Fruit fly (Drosophila melanogaster): ENCODE results near the gene CG3842.
A peak's percentile ranks its signal among the peaks of the same experiment; 100 is the strongest.

Gene CG3842

DNA sequence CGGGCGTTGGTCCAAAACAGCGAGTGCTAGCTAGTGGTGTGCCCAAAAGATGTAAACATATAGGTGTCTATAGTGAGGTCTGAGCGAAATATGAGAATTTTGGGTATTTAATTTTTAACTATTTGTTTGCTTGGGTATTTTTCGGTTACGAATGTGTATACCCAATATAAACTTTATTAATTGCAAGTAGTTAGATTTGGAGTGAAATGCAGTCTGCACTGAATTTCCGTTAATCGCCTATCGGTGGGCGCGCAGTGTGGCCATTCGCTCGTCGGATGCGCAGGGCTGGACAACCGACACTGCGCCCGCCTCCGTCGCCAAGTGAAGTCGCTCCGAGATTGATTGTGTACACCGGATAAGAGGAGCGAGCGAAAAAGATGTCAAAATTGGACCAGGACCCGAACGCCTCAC is 42.4 kb upstream of the CG3842 start, which contains the start of the genes CG15891 and CG3815 (continued):
- TF ChIP-seq ac (GFP tag; optimal IDR thresholded peaks at IDR 0.05) (no peak), Nf-YC (tag; optimal IDR thresholded peaks at IDR 0.05) (peak; percentile 67), CG33213 (GFP tag; optimal IDR thresholded peaks at IDR 0.05) (peak; percentile 16), Optix (GFP tag; IDR thresholded peaks at IDR 0.05) (no peak), ato (GFP tag; IDR thresholded peaks at IDR 0.05; ENCODE audit: partially characterized antibody) (no peak), CrebB (tag; optimal IDR thresholded peaks at IDR 0.05) (no peak), ewg (GFP tag; optimal IDR thresholded peaks at IDR 0.05) (peak; percentile 93), usp (GFP tag; optimal IDR thresholded peaks at IDR 0.05) (no peak), H15 (GFP tag; IDR thresholded peaks at IDR 0.05) (no peak), pfk (GFP tag; optimal IDR thresholded peaks at IDR 0.05) (no peak), CkIIα-i1 (GFP tag; IDR thresholded peaks at IDR 0.05) (no peak), nau (GFP tag; optimal IDR thresholded peaks at IDR 0.05) (no peak), CoRest (tag; optimal IDR thresholded peaks at IDR 0.05) (peak; percentile 77), CG3065 (GFP tag; optimal IDR thresholded peaks at IDR 0.05) (no peak), CG2875 (GFP tag; optimal IDR thresholded peaks at IDR 0.05) (no peak), Camta (GFP tag; optimal IDR thresholded peaks at IDR 0.05) (peak; percentile 33), rib (GFP tag; IDR thresholded peaks at IDR 0.05) (0 out of 2 replicates have a peak, but pooled peaks have one; percentile 19), hb (GFP tag; IDR thresholded peaks at IDR 0.05; ENCODE audit: partially characterized antibody) (no peak), Hsf (GFP tag; optimal IDR thresholded peaks at IDR 0.05) (peak; percentile 47), Fer3 (tag; optimal IDR thresholded peaks at IDR 0.05) (peak; percentile 48), Spps (tag; optimal IDR thresholded peaks at IDR 0.05) (no peak), CG11398 (GFP tag; optimal IDR thresholded peaks at IDR 0.05) (no peak), Chrac-16 (GFP tag; optimal IDR thresholded peaks at IDR 0.05) (peak; percentile 31), YL-1 (GFP tag; optimal IDR thresholded peaks at IDR 0.05) (peak; percentile 60), ssp (GFP tag; IDR thresholded peaks at IDR 0.05) (peak; percentile 71), CG7745 (tag; optimal IDR thresholded peaks at IDR 0.05) (no peak), HHEX (GFP tag; optimal IDR thresholded peaks at IDR 0.05) (no peak), vvl (GFP tag; IDR thresholded peaks at IDR 0.05) (peak; percentile 32; the same call in 1 of the 2 replicates), CG31388 (GFP tag; optimal IDR thresholded peaks at IDR 0.05) (no peak), CG6683 (GFP tag; optimal IDR thresholded peaks at IDR 0.05) (no peak), caup (GFP tag; optimal IDR thresholded peaks at IDR 0.05; ENCODE audit: severe bottlenecking) (no peak), CG16863 (GFP tag; optimal IDR thresholded peaks at IDR 0.05) (no peak), dpn (GFP tag; optimal IDR thresholded peaks at IDR 0.05) (peak; percentile 48 to 53), Hr39 (optimal IDR thresholded peaks at IDR 0.05) (no peak), bowl (GFP tag; IDR thresholded peaks at IDR 0.05) (no peak), CG14710 (tag; optimal IDR thresholded peaks at IDR 0.05) (peak; percentile 66), gfzf (GFP tag; optimal IDR thresholded peaks at IDR 0.05) (peak; percentile 64), croc (GFP tag; conservative IDR thresholded peaks at IDR 0.05) (peak; percentile 33; the same call in 1 of the 3 replicates), trh (GFP tag; optimal IDR thresholded peaks at IDR 0.05) (no peak), chn (GFP tag; optimal IDR thresholded peaks at IDR 0.05) (peak; percentile 12), shn (GFP tag; optimal IDR thresholded peaks at IDR 0.05) (peak; percentile 53), CG11247 (GFP tag; IDR thresholded peaks at IDR 0.05) (no peak), CG11695 (GFP tag; IDR thresholded peaks at IDR 0.05) (no peak), CG17361 (GFP tag; IDR thresholded peaks at IDR 0.05) (no peak; the same call in none of the 3 replicates), CG17802 (tag; optimal IDR thresholded peaks at IDR 0.05) (peak; percentile 35), Rx (GFP tag; IDR thresholded peaks at IDR 0.05) (peak; percentile 51; the same call in 1 of the 2 replicates), gsb (GFP tag; IDR thresholded peaks at IDR 0.05) (no peak), CG8089 (GFP tag; optimal IDR thresholded peaks at IDR 0.05) (no peak), unpg (GFP tag; optimal IDR thresholded peaks at IDR 0.05) (peak; percentile 44), CG16779 (GFP tag; IDR thresholded peaks at IDR 0.05) (no peak), ab (GFP tag; optimal IDR thresholded peaks at IDR 0.05) (no peak), tgo (GFP tag; IDR thresholded peaks at IDR 0.05) (peak; percentile 49; the same call in 1 of the 3 replicates)

Data from whole organism, embryonic.